Worm (Caenorhabditis elegans): ENCODE measurements around the gene lips-12.

ce11 chrII:1072106-1072505 is 41.9 kb downstream of the lips-12 start, which contains the start of gene K02E7.4:
- TF ChIP-seq ztf-29 (GFP tag; IDR thresholded peaks at IDR 0.05) = no peak
- no peak for TF ChIP-seq ref-1 (GFP tag; conservative IDR thresholded peaks at IDR 0.05)
- TF ChIP-seq cog-1 (tag; optimal IDR thresholded peaks at IDR 0.05) = no peak
- no peak for TF ChIP-seq flt-1 (GFP tag; IDR thresholded peaks at IDR 0.05)
- no peak for TF ChIP-seq med-1 (GFP tag; optimal IDR thresholded peaks at IDR 0.05; ENCODE audit: insufficient read depth)
- TF ChIP-seq klf-2 (GFP tag; conservative IDR thresholded peaks at IDR 0.05) = no peak

Data from whole organism, midembryonic.